Fruit fly (Drosophila melanogaster) whole organism, embryonic: ENCODE measurements around the gene CG5355.

ENCODE experiments used
- Awh ChIP-seq: fragments of 200-800 bp; sonication (Bioruptor generic); IDR thresholded peaks from 2 replicates; pipeline ENCODE4, ENCODE4 v1.3.6; 2022; ENCODE audit warnings: missing biosample characterization, missing genetic modification characterization
- BtbVII ChIP-seq: fragments of 200-800 bp; sonication (Bioruptor generic); optimal IDR thresholded peaks from 3 replicates; lab custom pipeline; 2017; ENCODE audit warnings: missing biosample characterization, mild to moderate bottlenecking, missing genetic modification characterization
- CG10267 ChIP-seq: fragments of 200-800 bp; sonication (Bioruptor generic); optimal IDR thresholded peaks from 2 replicates; lab custom pipeline; 2018; ENCODE audit warnings: missing biosample characterization, mild to moderate bottlenecking, missing genetic modification characterization, moderate library complexity
- CG10979 ChIP-seq: fragments of 200-800 bp; sonication (Bioruptor generic); optimal IDR thresholded peaks from 2 replicates; lab custom pipeline; 2018; ENCODE audit warnings: missing biosample characterization, mild to moderate bottlenecking, missing genetic modification characterization, moderate library complexity
- CG11093 ChIP-seq: fragments of 200-800 bp; sonication (Bioruptor generic); IDR thresholded peaks from 3 replicates; pipeline ENCODE4 v1.3.6; 2022; ENCODE audit warnings: missing biosample characterization, missing genetic modification characterization
- CG11247 ChIP-seq: fragments of 200-800 bp; sonication (Bioruptor generic); IDR thresholded peaks from 2 replicates; pipeline ENCODE4 v1.3.6; 2022; ENCODE audit warnings: missing biosample characterization, missing genetic modification characterization
- CG12071 ChIP-seq: fragments of 200-800 bp; sonication (Bioruptor generic); optimal IDR thresholded peaks from 3 replicates; lab custom pipeline; 2018; ENCODE audit warnings: missing biosample characterization, mild to moderate bottlenecking, missing genetic modification characterization
- CG12769 ChIP-seq: fragments of 200-800 bp; sonication (Bioruptor generic); optimal IDR thresholded peaks from 2 replicates; lab custom pipeline; 2019; ENCODE audit warnings: missing biosample characterization, mild to moderate bottlenecking, missing genetic modification characterization, moderate library complexity
- CG14667 ChIP-seq: fragments of 200-800 bp; sonication (Bioruptor generic); IDR thresholded peaks from 2 replicates; pipeline ENCODE4 v1.3.6; 2022; ENCODE audit warnings: missing biosample characterization, missing genetic modification characterization
- CG17328 ChIP-seq: fragments of 200-800 bp; sonication (Bioruptor generic); IDR thresholded peaks from 2 replicates; pipeline ENCODE4 v1.3.6; 2022; ENCODE audit warnings: missing biosample characterization, missing genetic modification characterization
- CG17829 ChIP-seq: fragments of 200-800 bp; optimal IDR thresholded peaks from 2 replicates; lab custom pipeline; 2019; ENCODE audit warnings: missing biosample characterization, mild to moderate bottlenecking, missing genetic modification characterization, moderate library complexity
- CG18262 ChIP-seq: fragments of 200-800 bp; optimal IDR thresholded peaks from 3 replicates; lab custom pipeline; 2019; ENCODE audit warnings: missing biosample characterization, mild to moderate bottlenecking, missing genetic modification characterization, moderate library complexity
- CG2889 ChIP-seq: fragments of 200-800 bp; sonication (Bioruptor generic); IDR thresholded peaks from 3 replicates; pipeline ENCODE4 v1.3.6; 2022; ENCODE audit warnings: missing biosample characterization, missing genetic modification characterization
- CG30020 ChIP-seq: fragments of 200-800 bp; optimal IDR thresholded peaks from 2 replicates; lab custom pipeline; 2019; ENCODE audit warnings: missing biosample characterization, mild to moderate bottlenecking, missing genetic modification characterization, moderate library complexity
- CG32532 ChIP-seq: fragments of 200-800 bp; sonication (Bioruptor generic); IDR thresholded peaks from 2 replicates; pipeline ENCODE4 v1.3.6; 2022; ENCODE audit warnings: missing biosample characterization, missing genetic modification characterization
- CG4820 ChIP-seq: fragments of 200-800 bp; sonication (Bioruptor generic); optimal IDR thresholded peaks from 3 replicates; lab custom pipeline; 2016; ENCODE audit warnings: missing biosample characterization, missing genetic modification characterization
- CG6689 ChIP-seq: fragments of 200-800 bp; sonication (Bioruptor generic); IDR thresholded peaks from 2 replicates; pipeline ENCODE4 v1.3.6; 2022; ENCODE audit warnings: missing biosample characterization, missing genetic modification characterization
- CG7271 ChIP-seq: fragments of 200-800 bp; sonication (Bioruptor generic); optimal IDR thresholded peaks from 2 replicates; lab custom pipeline; 2018; ENCODE audit warnings: missing biosample characterization, mild to moderate bottlenecking, missing genetic modification characterization, moderate library complexity
- CTCF ChIP-seq: fragments of 200-800 bp; sonication (Bioruptor generic); optimal IDR thresholded peaks from 2 replicates; lab custom pipeline; 2017; ENCODE audit warnings: missing biosample characterization, mild to moderate bottlenecking, missing genetic modification characterization, moderate library complexity
- Dfd ChIP-seq, 2 experiments: fragments of >200 bp; optimal IDR thresholded peaks; 2 replicates each; lab custom pipeline; 2017; ENCODE audit warnings: missing biosample characterization in 2 of 2, missing genetic modification characterization in 2 of 2
- Ets97D ChIP-seq: fragments of 200-800 bp; sonication (Bioruptor generic); optimal IDR thresholded peaks from 3 replicates; lab custom pipeline; 2016; ENCODE audit warnings: missing biosample characterization, missing genetic modification characterization
- Fer2 ChIP-seq: fragments of 200-800 bp; sonication (Bioruptor generic); optimal IDR thresholded peaks from 2 replicates; lab custom pipeline; 2018; ENCODE audit warnings: missing biosample characterization, mild to moderate bottlenecking, missing genetic modification characterization, moderate library complexity
- MESR4 ChIP-seq: fragments of 200-800 bp; sonication (Bioruptor generic); optimal IDR thresholded peaks from 2 replicates; lab custom pipeline; 2018; ENCODE audit warnings: missing biosample characterization, mild to moderate bottlenecking, missing genetic modification characterization, moderate library complexity
- Med ChIP-seq: fragments of 200-800 bp; sonication (Bioruptor generic); peaks from one replicate; lab custom pipeline; 2016; ENCODE audit warnings: missing biosample characterization, missing genetic modification characterization, mild to moderate bottlenecking, inconsistent platforms, moderate library complexity
- Nf-YB ChIP-seq: fragments of 200-800 bp; sonication (Bioruptor generic); optimal IDR thresholded peaks from 3 replicates; lab custom pipeline; 2019; ENCODE audit warnings: missing biosample characterization, mild to moderate bottlenecking, missing genetic modification characterization, moderate library complexity
- Nf-YC ChIP-seq: fragments of 200-800 bp; optimal IDR thresholded peaks from 3 replicates; lab custom pipeline; 2019; ENCODE audit warnings: missing biosample characterization, mild to moderate bottlenecking, missing genetic modification characterization, moderate library complexity
- NfI ChIP-seq: fragments of 200-800 bp; sonication (Bioruptor generic); optimal IDR thresholded peaks from 3 replicates; lab custom pipeline; 2018; ENCODE audit warnings: missing biosample characterization, mild to moderate bottlenecking, missing genetic modification characterization, moderate library complexity
- Rx ChIP-seq: fragments of 200-800 bp; sonication (Bioruptor generic); IDR thresholded peaks from 2 replicates; pipeline ENCODE4 v1.3.6; 2022; ENCODE audit warnings: missing biosample characterization, missing genetic modification characterization
- Tbp ChIP-seq: fragments of >200 bp; optimal IDR thresholded peaks from 2 replicates; lab custom pipeline; 2018; ENCODE audit warnings: missing biosample characterization, missing genetic modification characterization
- Trl ChIP-seq, 3 experiments: fragments of >200 bp in 2 of 3; fragments of 200-800 bp in 1 of 3; sonication (Bioruptor generic) in 1 of 3; optimal IDR thresholded peaks; 2 replicates in 1 of 3; 3 replicates in 2 of 3; lab custom pipeline; 2016 to 2017; ENCODE audit warnings: missing biosample characterization in 1 of 3, missing genetic modification characterization in 1 of 3
- YL-1 ChIP-seq: fragments of 200-800 bp; sonication (Bioruptor generic); optimal IDR thresholded peaks from 3 replicates; lab custom pipeline; 2017; ENCODE audit warnings: missing biosample characterization, mild to moderate bottlenecking, missing genetic modification characterization
- abd-A ChIP-seq: fragments of 200-800 bp; sonication (Bioruptor generic); optimal IDR thresholded peaks from 3 replicates; lab custom pipeline; 2019; ENCODE audit warnings: missing biosample characterization, mild to moderate bottlenecking, missing genetic modification characterization, moderate library complexity
- chm ChIP-seq: fragments of 200-800 bp; sonication (Bioruptor generic); IDR thresholded peaks from 2 replicates; pipeline ENCODE4 v1.3.6; 2022; ENCODE audit warnings: missing biosample characterization, missing genetic modification characterization
- crp ChIP-seq, 2 experiments: fragments of 200-800 bp; sonication (Bioruptor generic); optimal IDR thresholded peaks; 2 replicates in 1 of 2; 3 replicates in 1 of 2; lab custom pipeline; 2017; ENCODE audit warnings: missing biosample characterization in 2 of 2, missing genetic modification characterization in 2 of 2, mild to moderate bottlenecking in 1 of 2, moderate library complexity in 1 of 2
- dm ChIP-seq: fragments of 200-800 bp; sonication (Bioruptor generic); optimal IDR thresholded peaks from 3 replicates; lab custom pipeline; 2016; ENCODE audit warnings: missing biosample characterization, missing genetic modification characterization
- dmrt11E ChIP-seq: fragments of 200-800 bp; sonication (Bioruptor generic); optimal IDR thresholded peaks from 3 replicates; lab custom pipeline; 2018; ENCODE audit warnings: missing biosample characterization, mild to moderate bottlenecking, missing genetic modification characterization, moderate library complexity
- dysf ChIP-seq: fragments of 200-800 bp; sonication (Bioruptor generic); IDR thresholded peaks from 3 replicates; pipeline ENCODE4 v1.3.6; 2022; ENCODE audit warnings: missing biosample characterization, missing genetic modification characterization
- fru ChIP-seq: fragments of >200 bp; optimal IDR thresholded peaks from 2 replicates; lab custom pipeline; 2017
- gfzf ChIP-seq: fragments of 200-800 bp; sonication (Bioruptor generic); optimal IDR thresholded peaks from 2 replicates; lab custom pipeline; 2016; ENCODE audit warnings: missing biosample characterization, mild to moderate bottlenecking, missing genetic modification characterization, moderate library complexity
- jigr1 ChIP-seq: fragments of 200-800 bp; sonication (Bioruptor generic); IDR thresholded peaks from 3 replicates; pipeline ENCODE4 v1.3.6; 2022; ENCODE audit warnings: missing biosample characterization, missing genetic modification characterization
- mam ChIP-seq: fragments of 200-800 bp; sonication (Bioruptor generic); optimal IDR thresholded peaks from 3 replicates; lab custom pipeline; 2016; ENCODE audit warnings: missing biosample characterization, missing genetic modification characterization
- nom ChIP-seq: fragments of 200-800 bp; sonication (Bioruptor generic); optimal IDR thresholded peaks from 2 replicates; lab custom pipeline; 2017; ENCODE audit warnings: missing biosample characterization, missing genetic modification characterization, mild to moderate bottlenecking, moderate library complexity, missing genetic modification reagents
- oc ChIP-seq: fragments of 200-800 bp; sonication (Bioruptor generic); optimal IDR thresholded peaks from 2 replicates; lab custom pipeline; 2018; ENCODE audit warnings: missing biosample characterization, mild to moderate bottlenecking, missing genetic modification characterization, moderate library complexity
- sc ChIP-seq, 3 experiments: fragments of >200 bp in 2 of 3; fragments of 200-800 bp in 1 of 3; sonication (Bioruptor generic) in 1 of 3; optimal IDR thresholded peaks; 2 replicates in 2 of 3; 3 replicates in 1 of 3; lab custom pipeline; 2017; ENCODE audit warnings: mild to moderate bottlenecking in 1 of 3, missing biosample characterization in 1 of 3, missing genetic modification characterization in 1 of 3, missing genetic modification reagents in 1 of 3
- sima ChIP-seq: fragments of 200-800 bp; sonication (Bioruptor generic); optimal IDR thresholded peaks from 2 replicates; lab custom pipeline; 2016; ENCODE audit warnings: missing biosample characterization, missing genetic modification characterization
- tup ChIP-seq: fragments of 200-800 bp; sonication (Bioruptor generic); optimal IDR thresholded peaks from 2 replicates; lab custom pipeline; 2016; ENCODE audit warnings: missing biosample characterization, mild to moderate bottlenecking, missing genetic modification characterization, moderate library complexity
- tx ChIP-seq: fragments of 200-800 bp; sonication (Bioruptor generic); optimal IDR thresholded peaks from 2 replicates; lab custom pipeline; 2016; ENCODE audit warnings: missing biosample characterization, missing genetic modification characterization
- zen ChIP-seq: fragments of 200-800 bp; sonication (Bioruptor generic); optimal IDR thresholded peaks from 3 replicates; lab custom pipeline; 2018; ENCODE audit warnings: missing biosample characterization, mild to moderate bottlenecking, missing genetic modification characterization, moderate library complexity

The CG5355 gene

DNA sequence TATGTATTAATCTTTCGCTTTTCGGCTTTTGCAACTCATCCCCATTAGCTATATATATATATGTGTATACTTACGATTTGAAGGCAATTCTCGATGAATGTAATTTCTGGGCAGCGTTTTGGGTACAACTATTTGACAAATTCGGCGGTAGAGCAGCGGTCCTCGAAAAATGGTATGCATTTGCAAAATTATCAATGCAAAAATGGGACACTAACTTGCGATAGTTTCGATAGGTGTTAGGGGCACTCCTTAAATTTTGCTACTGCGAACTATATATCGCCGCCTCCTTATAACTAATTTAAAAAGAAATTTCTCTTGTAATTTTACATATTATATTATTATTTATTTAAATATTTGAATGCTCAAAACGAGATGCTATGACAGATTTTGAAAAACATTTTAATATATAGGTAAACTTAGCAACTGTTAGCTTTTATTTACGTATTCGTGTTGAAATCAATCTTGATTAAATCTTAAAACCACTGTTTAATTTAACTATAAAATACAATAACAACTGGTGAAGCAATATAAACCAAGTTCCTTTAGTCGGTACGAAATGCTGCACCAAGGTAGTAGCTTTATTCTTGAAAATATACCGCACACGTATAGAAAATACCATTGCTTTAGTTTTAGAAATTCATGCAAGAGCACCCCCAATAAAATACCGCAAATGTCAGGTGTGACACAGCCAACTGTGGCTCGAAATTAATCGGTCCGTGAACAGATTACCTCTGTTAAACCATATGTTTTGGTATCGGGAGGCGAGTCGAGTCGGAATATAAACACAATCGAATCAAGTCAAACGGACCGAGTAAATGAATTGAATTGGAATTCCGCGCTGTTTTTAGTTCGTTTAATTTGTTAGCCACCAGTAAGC is at the start of gene CG5355, which contains the start of gene Klp31E (continued):
- no peak for TF ChIP-seq oc (tag; lab: Kevin White, UChicago)
- TF ChIP-seq abd-A (tag; lab: Kevin White, UChicago), result no peak
- TF ChIP-seq CG17829 (tag; lab: Kevin White, UChicago), result peak; percentile 84
- peak; percentile 57 for TF ChIP-seq mam (GFP tag; lab: Kevin White, UChicago)
- TF ChIP-seq Nf-YB (GFP tag; lab: Kevin White, UChicago), result peak; percentile 50
- no peak for TF ChIP-seq Trl (optimal IDR thresholded peaks at IDR 0.05; lab: Kevin White, UChicago)
- no peak for TF ChIP-seq Trl (GFP tag; optimal IDR thresholded peaks at IDR 0.05; lab: Kevin White, UChicago)
- TF ChIP-seq CG11093 (GFP tag; lab: Robert Waterston, UW), result no peak
- TF ChIP-seq sc (optimal IDR thresholded peaks at IDR 0.05; lab: Kevin White, UChicago), result no peak
- peak; percentile 67 for TF ChIP-seq sc (GFP tag; optimal IDR thresholded peaks at IDR 0.05; lab: Kevin White, UChicago)
- TF ChIP-seq CG30020 (tag; lab: Kevin White, UChicago), result peak; percentile 95
- TF ChIP-seq sima (GFP tag; lab: Kevin White, UChicago), result no peak
- no peak for TF ChIP-seq Tbp (GFP tag; lab: Kevin White, UChicago)
- no peak for TF ChIP-seq jigr1
- TF ChIP-seq fru, result no peak
- peak; percentile 41 for TF ChIP-seq YL-1 (GFP tag; lab: Kevin White, UChicago)
- TF ChIP-seq Ets97D (GFP tag; lab: Kevin White, UChicago), result peak; percentile 15
- no peak for TF ChIP-seq CG2889 (GFP tag; lab: Robert Waterston, UW)
- peak; percentile 80 for TF ChIP-seq dmrt11E
- peak; percentile 72 for TF ChIP-seq CG10979
- peak; percentile 43; the same call in 1 of the 2 replicates for TF ChIP-seq CG14667 (GFP tag; lab: Robert Waterston, UW)
- TF ChIP-seq CTCF, result no peak
- TF ChIP-seq crp (GFP tag; optimal IDR thresholded peaks at IDR 0.05; lab: Kevin White, UChicago), result peak; percentile 30 to 84
- TF ChIP-seq CG18262 (tag; lab: Kevin White, UChicago), result peak; percentile 86
- TF ChIP-seq Dfd (GFP tag; optimal IDR thresholded peaks at IDR 0.05; lab: Kevin White, UChicago), result no peak
- no peak for TF ChIP-seq Rx (GFP tag; lab: Robert Waterston, UW)
- peak; percentile 61; the same call in 2 of the 3 replicates for TF ChIP-seq dysf (GFP tag; lab: Robert Waterston, UW)
- peak; percentile 36 for TF ChIP-seq Fer2 (tag; lab: Kevin White, UChicago)
- peak; percentile 18 for TF ChIP-seq dm (GFP tag; lab: Kevin White, UChicago)
- TF ChIP-seq CG11247, result peak; percentile 44; the same call in 1 of the 2 replicates
- TF ChIP-seq CG10267 (tag; lab: Kevin White, UChicago), result peak; percentile 72
- no peak for TF ChIP-seq CG12071 (GFP tag; lab: Kevin White, UChicago)
- TF ChIP-seq CG6689 (GFP tag; lab: Robert Waterston, UW), result peak; percentile 71
- TF ChIP-seq Nf-YC (tag; lab: Kevin White, UChicago), result peak; percentile 76
- TF ChIP-seq MESR4 (GFP tag; lab: Kevin White, UChicago), result peak; percentile 53
- TF ChIP-seq BtbVII (GFP tag; lab: Kevin White, UChicago), result peak; percentile 56
- TF ChIP-seq Awh (GFP tag; lab: Robert Waterston, UW), result no peak
- TF ChIP-seq tx, result peak; percentile 13
- peak; percentile 8; the same call in 1 of the 2 replicates for TF ChIP-seq CG17328 (GFP tag; lab: Robert Waterston, UW)
- peak; percentile 43 for TF ChIP-seq CG4820 (GFP tag; lab: Kevin White, UChicago)
- peak; percentile 46 for TF ChIP-seq CG12769 (tag; lab: Kevin White, UChicago)
- TF ChIP-seq tup (GFP tag; lab: Kevin White, UChicago), result no peak
- peak; percentile 34 for TF ChIP-seq chm (GFP tag; lab: Robert Waterston, UW)
- peak; percentile 9 for TF ChIP-seq nom (GFP tag; lab: Kevin White, UChicago)
- no peak for TF ChIP-seq CG7271 (tag; lab: Kevin White, UChicago)
- TF ChIP-seq NfI (GFP tag; lab: Kevin White, UChicago), result peak; percentile 53
- TF ChIP-seq gfzf, result peak; percentile 23
- peak; percentile 84 for TF ChIP-seq Med (GFP tag; lab: Kevin White, UChicago)
- peak; percentile 65 for TF ChIP-seq CG32532
- peak; percentile 71 for TF ChIP-seq zen (tag; lab: Kevin White, UChicago)
